Worm (Caenorhabditis elegans) whole organism, L4 larva: Measurements from ENCODE around the gene mask-1.

Experiments used
- ceh-28 ChIP-seq: fragments of 150-350 bp; optimal IDR thresholded peaks from 2 replicates; lab custom pipeline; 2014; ENCODE audit warnings: missing biosample characterization, missing genetic modification reagents, missing genetic modification characterization
- dve-1 ChIP-seq: sonication (generic microtip); optimal IDR thresholded peaks from 2 replicates; lab custom pipeline; 2017; ENCODE audit warnings: antibody characterized with exemption, mild to moderate bottlenecking, missing genetic modification characterization, missing compliant biosample characterization; ENCODE audit not compliant: insufficient read depth
- egl-27 ChIP-seq: sonication (generic microtip); optimal IDR thresholded peaks from 3 replicates; lab custom pipeline; 2017; ENCODE audit warnings: missing biosample characterization, missing genetic modification reagents, missing genetic modification characterization
- jun-1 ChIP-seq: fragments of 150-350 bp; optimal IDR thresholded peaks from 2 replicates; lab custom pipeline; 2014; ENCODE audit warnings: missing biosample characterization, missing genetic modification reagents, missing genetic modification characterization
- lim-7 ChIP-seq: fragments of 200-800 bp; sonication (Bioruptor generic); IDR thresholded peaks from 2 replicates; pipeline ENCODE4 v1.3.6; 2022; ENCODE audit warnings: missing genetic modification characterization, missing compliant biosample characterization
- lin-1 ChIP-seq: fragments of 200-800 bp; sonication (Bioruptor generic); IDR thresholded peaks from 2 replicates; pipeline ENCODE4 v1.3.6; 2022; ENCODE audit warnings: missing genetic modification reagents, missing genetic modification characterization, missing compliant biosample characterization
- nhr-237 ChIP-seq: sonication (generic microtip); optimal IDR thresholded peaks from 2 replicates; lab custom pipeline; 2017; ENCODE audit warnings: missing biosample characterization, missing genetic modification characterization
- pqm-1 ChIP-seq: sonication (generic microtip); optimal IDR thresholded peaks from 2 replicates; lab custom pipeline; 2017; ENCODE audit warnings: missing biosample characterization, missing genetic modification characterization
- unc-62 ChIP-seq, 3 experiments: fragments of 150-350 bp in 1 of 3; sonication (generic microtip); optimal IDR thresholded peaks in 2 of 3; peaks in 1 of 3; 1 replicate in 1 of 3; 2 replicates in 2 of 3; lab custom pipeline; 2014 to 2017; ENCODE audit warnings: missing biosample characterization in 3 of 3, missing genetic modification characterization in 3 of 3, missing genetic modification reagents in 3 of 3, missing genotype in 1 of 3
- zag-1 ChIP-seq: fragments of 150-350 bp; optimal IDR thresholded peaks from 2 replicates; lab custom pipeline; 2014; ENCODE audit warnings: missing biosample characterization, missing genetic modification characterization
- ztf-11 ChIP-seq: fragments of 150-350 bp; optimal IDR thresholded peaks from 2 replicates; lab custom pipeline; 2014; ENCODE audit warnings: missing biosample characterization, missing genetic modification characterization

DNA sequence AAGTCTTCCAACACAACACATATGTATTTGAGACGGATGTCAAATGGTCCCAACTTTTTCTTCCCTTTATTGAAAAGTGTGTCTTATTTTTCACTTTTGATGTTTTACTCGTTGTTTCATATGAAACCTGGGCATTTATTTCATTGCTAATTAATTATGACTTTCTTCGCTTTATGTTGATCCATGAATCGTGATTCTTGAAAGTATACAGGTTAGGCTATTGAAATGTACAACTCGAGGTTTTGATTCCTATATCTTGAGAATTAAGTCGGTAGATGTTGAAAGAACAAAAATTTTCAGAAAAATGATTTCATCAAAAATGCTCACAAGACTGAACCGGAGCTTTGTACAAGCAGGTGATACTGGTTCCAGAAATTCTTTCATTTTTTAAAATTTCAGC is 12.4 kb downstream of the mask-1 start, which contains the start of gene nfu-1:
- TF ChIP-seq egl-27 (tag; lab: Kevin White, UChicago): no peak
- TF ChIP-seq lin-1 (GFP tag; lab: Robert Waterston, UW): no peak
- TF ChIP-seq ztf-11: no peak
- no peak for TF ChIP-seq lim-7 (GFP tag; lab: Robert Waterston, UW)
- no peak for TF ChIP-seq zag-1
- no peak for TF ChIP-seq dve-1 (tag; lab: Kevin White, UChicago)
- no peak for TF ChIP-seq nhr-237
- no peak for TF ChIP-seq jun-1
- TF ChIP-seq pqm-1 (tag; lab: Kevin White, UChicago): no peak
- no peak for TF ChIP-seq unc-62 (GFP tag; optimal IDR thresholded peaks at IDR 0.05 in 1 of 2; lab: Kevin White, UChicago)
- no peak for TF ChIP-seq unc-62 (tag; optimal IDR thresholded peaks at IDR 0.05; lab: Kevin White, UChicago)
- TF ChIP-seq ceh-28 (tag; lab: Kevin White, UChicago): no peak
